Fruit fly (Drosophila melanogaster): ENCODE data around the gene Gr28b.
A peak's percentile ranks its signal among the peaks of the same experiment; 100 is the strongest.

Gr28b gene

dm6 chr2L:7423333-7423895 lies 38.6 kb downstream of the Gr28b start (continued):
- TF ChIP-seq MBD-R2 (GFP tag; IDR thresholded peaks at IDR 0.05), result peak; percentile 38; the same call in 1 of the 2 replicates
- no peak for TF ChIP-seq gcm2 (GFP tag; optimal IDR thresholded peaks at IDR 0.05)
- TF ChIP-seq Atf6 (GFP tag; IDR thresholded peaks at IDR 0.05), result 0 out of 2 replicates have a peak, but pooled peaks have one; percentile 26
- TF ChIP-seq B-H2 (GFP tag; optimal IDR thresholded peaks at IDR 0.05), result peak; percentile 56
- peak; percentile 8 for TF ChIP-seq bcd (GFP tag; optimal IDR thresholded peaks at IDR 0.05)
- no peak for TF ChIP-seq eve (GFP tag; optimal IDR thresholded peaks at IDR 0.05)
- TF ChIP-seq CG9727 (GFP tag; optimal IDR thresholded peaks at IDR 0.05), result peak; percentile 37
- TF ChIP-seq PHDP (tag; optimal IDR thresholded peaks at IDR 0.05), result peak; percentile 29
- TF ChIP-seq Mes4 (GFP tag; optimal IDR thresholded peaks at IDR 0.05), result no peak
- TF ChIP-seq slou (GFP tag; optimal IDR thresholded peaks at IDR 0.05), result no peak
- TF ChIP-seq CG11723 (GFP tag; optimal IDR thresholded peaks at IDR 0.05), result no peak
- 0 out of 3 replicates have a peak, but pooled peaks have one; percentile 14 for TF ChIP-seq so (GFP tag; IDR thresholded peaks at IDR 0.05)
- TF ChIP-seq CG2116 (GFP tag; optimal IDR thresholded peaks at IDR 0.05), result no peak
- peak; percentile 36; the same call in 1 of the 2 replicates for TF ChIP-seq Ptx1 (GFP tag; IDR thresholded peaks at IDR 0.05)
- TF ChIP-seq z (GFP tag; IDR thresholded peaks at IDR 0.05), result no peak
- peak; percentile 3 for TF ChIP-seq CG11504 (tag; optimal IDR thresholded peaks at IDR 0.05)
- no peak for TF ChIP-seq insv (GFP tag; optimal IDR thresholded peaks at IDR 0.05)
- no peak for TF ChIP-seq bigmax (GFP tag; optimal IDR thresholded peaks at IDR 0.05)
- TF ChIP-seq nmo (GFP tag; optimal IDR thresholded peaks at IDR 0.05), result peak; percentile 17
- TF ChIP-seq CG13424 (tag; optimal IDR thresholded peaks at IDR 0.05), result peak; percentile 36
- TF ChIP-seq CG9437 (GFP tag; optimal IDR thresholded peaks at IDR 0.05), result no peak
- peak; percentile 10 for TF ChIP-seq dmrt11E (tag; optimal IDR thresholded peaks at IDR 0.05)
- 0 out of 2 replicates have a peak, but pooled peaks have one; percentile 34 for TF ChIP-seq danr (GFP tag; IDR thresholded peaks at IDR 0.05)
- TF ChIP-seq CG4820 (GFP tag; optimal IDR thresholded peaks at IDR 0.05), result no peak
- TF ChIP-seq Sox102F (GFP tag; optimal IDR thresholded peaks at IDR 0.05), result peak; percentile 10
- no peak for TF ChIP-seq org-1 (GFP tag; optimal IDR thresholded peaks at IDR 0.05)
- TF ChIP-seq dm (GFP tag; optimal IDR thresholded peaks at IDR 0.05), result peak; percentile 38
- TF ChIP-seq lilli (GFP tag; optimal IDR thresholded peaks at IDR 0.05), result peak; percentile 66
- TF ChIP-seq CG14014 (GFP tag; IDR thresholded peaks at IDR 0.05), result 0 out of 2 replicates have a peak, but pooled peaks have one; percentile 28
- TF ChIP-seq CG18599 (GFP tag; optimal IDR thresholded peaks at IDR 0.05), result peak; percentile 46
- TF ChIP-seq phol (tag; optimal IDR thresholded peaks at IDR 0.05), result no peak
- TF ChIP-seq pho (GFP tag; optimal IDR thresholded peaks at IDR 0.05), result no peak
- TF ChIP-seq CG10431 (GFP tag; optimal IDR thresholded peaks at IDR 0.05), result no peak
- TF ChIP-seq NFAT (GFP tag; IDR thresholded peaks at IDR 0.05), result peak; percentile 69
- no peak for TF ChIP-seq repo (GFP tag; optimal IDR thresholded peaks at IDR 0.05)
- TF ChIP-seq CG9215 (GFP tag; IDR thresholded peaks at IDR 0.05), result peak; percentile 52
- peak; percentile 8 for TF ChIP-seq CG15696 (tag; optimal IDR thresholded peaks at IDR 0.05)
- no peak for TF ChIP-seq peb (GFP tag; IDR thresholded peaks at IDR 0.05)
- no peak for TF ChIP-seq crol (GFP tag; IDR thresholded peaks at IDR 0.05)
- TF ChIP-seq shn (GFP tag; optimal IDR thresholded peaks at IDR 0.05), result no peak
- TF ChIP-seq cwo (GFP tag; optimal IDR thresholded peaks at IDR 0.05), result peak; percentile 60
- TF ChIP-seq aop (GFP tag; IDR thresholded peaks at IDR 0.05), result peak; percentile 35; the same call in 1 of the 2 replicates
- no peak for TF ChIP-seq pb (GFP tag; optimal IDR thresholded peaks at IDR 0.05)
- no peak for TF ChIP-seq cg (GFP tag; optimal IDR thresholded peaks at IDR 0.05)
- no peak for TF ChIP-seq CG11696 (GFP tag; IDR thresholded peaks at IDR 0.05)
- no peak for TF ChIP-seq hkb (optimal IDR thresholded peaks at IDR 0.05)
- TF ChIP-seq hkb (GFP tag; IDR thresholded peaks at IDR 0.05), result no peak
- TF ChIP-seq salm (tag; optimal IDR thresholded peaks at IDR 0.05), result no peak
- peak; percentile 18; the same call in 1 of the 2 replicates for TF ChIP-seq CG6689 (GFP tag; IDR thresholded peaks at IDR 0.05)
- TF ChIP-seq CG16779 (GFP tag; IDR thresholded peaks at IDR 0.05), result 0 out of 2 replicates have a peak, but pooled peaks have one; percentile 16
